Fruit fly (Drosophila melanogaster): Measurements from ENCODE around the gene Elovl7.

The Elovl7 gene

DNA sequence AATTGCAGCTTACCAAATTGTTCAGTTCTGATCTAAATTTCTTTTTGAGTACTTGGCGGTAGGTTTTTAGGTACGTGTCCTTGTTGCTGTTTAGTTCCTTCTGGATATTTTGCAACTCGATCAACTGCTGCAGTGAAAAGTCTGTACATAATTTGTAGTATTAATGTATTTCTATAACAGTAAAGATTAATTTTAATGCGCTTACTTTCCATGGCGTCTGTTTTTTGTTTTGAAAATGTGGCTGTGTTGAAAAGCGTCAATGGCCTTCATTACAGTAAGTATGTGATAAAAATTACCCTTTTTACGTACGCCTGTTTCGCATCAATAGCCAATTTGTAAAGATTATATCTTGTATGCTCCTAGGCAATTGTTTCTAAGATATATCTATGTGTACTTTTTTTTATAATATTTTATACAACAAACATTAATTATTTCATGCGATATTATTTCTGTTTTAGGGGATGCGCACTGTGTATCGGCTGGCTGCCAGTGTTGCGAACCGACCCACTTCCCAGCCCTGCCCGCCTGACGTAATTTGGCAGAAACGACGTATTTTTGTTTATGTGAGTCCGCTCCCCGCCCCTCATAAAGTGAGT lies 5.5 kb upstream of the Elovl7 start, which contains the start of the genes Kmn2 and CG2698 (continued):
- peak; percentile 93 for TF ChIP-seq CG12155 (GFP tag; optimal IDR thresholded peaks at IDR 0.05)
- TF ChIP-seq Dfd (GFP tag; optimal IDR thresholded peaks at IDR 0.05): no peak
- TF ChIP-seq ap (GFP tag; IDR thresholded peaks at IDR 0.05): peak; percentile 96
- peak; percentile 75; the same call in 2 of the 3 replicates for TF ChIP-seq sr (GFP tag; IDR thresholded peaks at IDR 0.05)
- peak; percentile 95 for TF ChIP-seq CG10147 (GFP tag; optimal IDR thresholded peaks at IDR 0.05)
- peak; percentile 95 for TF ChIP-seq unpg (GFP tag; optimal IDR thresholded peaks at IDR 0.05)
- peak; percentile 82 for TF ChIP-seq Nf-YB (GFP tag; optimal IDR thresholded peaks at IDR 0.05)
- TF ChIP-seq CG9609 (GFP tag; optimal IDR thresholded peaks at IDR 0.05): peak; percentile 55
- TF ChIP-seq danr (GFP tag; IDR thresholded peaks at IDR 0.05): peak; percentile 95
- TF ChIP-seq Bdp1 (GFP tag; optimal IDR thresholded peaks at IDR 0.05): peak; percentile 74
- TF ChIP-seq Hmr (GFP tag; optimal IDR thresholded peaks at IDR 0.05): peak; percentile 96
- TF ChIP-seq vvl (GFP tag; IDR thresholded peaks at IDR 0.05): peak; percentile 99
- peak; percentile 72 for TF ChIP-seq hkb (optimal IDR thresholded peaks at IDR 0.05)
- peak; percentile 97 for TF ChIP-seq hkb (GFP tag; IDR thresholded peaks at IDR 0.05)
- peak; percentile 85 for TF ChIP-seq CG13123 (GFP tag; optimal IDR thresholded peaks at IDR 0.05)
- TF ChIP-seq grn (GFP tag; optimal IDR thresholded peaks at IDR 0.05): peak; percentile 53
- peak; percentile 93 for TF ChIP-seq dan (GFP tag; IDR thresholded peaks at IDR 0.05)
- peak; percentile 99 for TF ChIP-seq Xrp1 (GFP tag; IDR thresholded peaks at IDR 0.05)
- peak; percentile 95 for TF ChIP-seq Optix (GFP tag; IDR thresholded peaks at IDR 0.05)
- peak; percentile 95 for TF ChIP-seq peb (GFP tag; IDR thresholded peaks at IDR 0.05)
- TF ChIP-seq ato (GFP tag; IDR thresholded peaks at IDR 0.05; ENCODE audit: partially characterized antibody): no peak
- TF ChIP-seq Poxn (GFP tag; IDR thresholded peaks at IDR 0.05): peak; percentile 92
- TF ChIP-seq row (GFP tag; IDR thresholded peaks at IDR 0.05): peak; percentile 100
- no peak for TF ChIP-seq Lpt (GFP tag; optimal IDR thresholded peaks at IDR 0.05)
- peak; percentile 96 for TF ChIP-seq CG16815 (GFP tag; optimal IDR thresholded peaks at IDR 0.05)
- peak; percentile 68 for TF ChIP-seq CG10274 (GFP tag; optimal IDR thresholded peaks at IDR 0.05)
- TF ChIP-seq CG30431 (GFP tag; optimal IDR thresholded peaks at IDR 0.05): peak; percentile 91
- TF ChIP-seq p53 (GFP tag; optimal IDR thresholded peaks at IDR 0.05): no peak
- TF ChIP-seq tna (GFP tag; IDR thresholded peaks at IDR 0.05; ENCODE audit: partially characterized antibody): no peak; the same call in 1 of the 2 replicates
- TF ChIP-seq bab2 (GFP tag; optimal IDR thresholded peaks at IDR 0.05): peak; percentile 84
- peak; percentile 85 for TF ChIP-seq Adf1 (GFP tag; IDR thresholded peaks at IDR 0.05)
- TF ChIP-seq unc-4 (GFP tag; IDR thresholded peaks at IDR 0.05; ENCODE audit: partially characterized antibody): peak; percentile 60
- TF ChIP-seq CG16779 (GFP tag; IDR thresholded peaks at IDR 0.05): peak; percentile 92
- peak; percentile 53; the same call in 1 of the 2 replicates for TF ChIP-seq Bgb (GFP tag; IDR thresholded peaks at IDR 0.05; ENCODE audit: partially characterized antibody)
- no peak for TF ChIP-seq CG8478 (optimal IDR thresholded peaks at IDR 0.05)
- peak; percentile 97 for TF ChIP-seq CG4424 (GFP tag; optimal IDR thresholded peaks at IDR 0.05)
- peak; percentile 65 for TF ChIP-seq CG3838 (GFP tag; optimal IDR thresholded peaks at IDR 0.05)
- peak; percentile 63 for TF ChIP-seq Atf-2 (GFP tag; optimal IDR thresholded peaks at IDR 0.05)
- TF ChIP-seq CG7745 (tag; optimal IDR thresholded peaks at IDR 0.05): peak; percentile 22
- peak; percentile 98 for TF ChIP-seq chm (GFP tag; IDR thresholded peaks at IDR 0.05)
- peak; percentile 85 for TF ChIP-seq D19B (GFP tag; optimal IDR thresholded peaks at IDR 0.05)
- TF ChIP-seq twi (tag; optimal IDR thresholded peaks at IDR 0.05): peak; percentile 89
- TF ChIP-seq lov (optimal IDR thresholded peaks at IDR 0.05): no peak
- peak; percentile 95 for TF ChIP-seq lov (GFP tag; IDR thresholded peaks at IDR 0.05)
- peak; percentile 94 for TF ChIP-seq YL-1 (GFP tag; optimal IDR thresholded peaks at IDR 0.05)
- peak; percentile 96 for TF ChIP-seq CG11085 (GFP tag; IDR thresholded peaks at IDR 0.05)
- TF ChIP-seq Dad (GFP tag; optimal IDR thresholded peaks at IDR 0.05): peak; percentile 71
- TF ChIP-seq inv (GFP tag; IDR thresholded peaks at IDR 0.05; ENCODE audit: partially characterized antibody): peak; percentile 42; the same call in 1 of the 2 replicates
- peak; percentile 94 for TF ChIP-seq gce (GFP tag; IDR thresholded peaks at IDR 0.05)
- TF ChIP-seq Myb (GFP tag; optimal IDR thresholded peaks at IDR 0.05): peak; percentile 59
- TF ChIP-seq CG6175 (GFP tag; IDR thresholded peaks at IDR 0.05): peak; percentile 92
- no peak for TF ChIP-seq usp (GFP tag; optimal IDR thresholded peaks at IDR 0.05)

Measured in whole organism, embryonic.